Fruit fly (Drosophila melanogaster): ENCODE measurements around the gene Rab3-GEF.
A peak's percentile ranks its signal among the peaks of the same experiment; 100 is the strongest.

dm6 chrX:15150261-15150660 lies 60.8 kb downstream of the Rab3-GEF start:
- TF ChIP-seq spab (GFP tag; optimal IDR thresholded peaks at IDR 0.05), result no peak
- no peak for TF ChIP-seq fkh (GFP tag; optimal IDR thresholded peaks at IDR 0.05)
- TF ChIP-seq CG10669 (GFP tag; optimal IDR thresholded peaks at IDR 0.05), result no peak
- no peak for TF ChIP-seq achi (GFP tag; optimal IDR thresholded peaks at IDR 0.05)
- TF ChIP-seq Eip75B (GFP tag; optimal IDR thresholded peaks at IDR 0.05), result no peak
- TF ChIP-seq CG8319 (GFP tag; optimal IDR thresholded peaks at IDR 0.05), result no peak
- no peak for TF ChIP-seq CG8119 (GFP tag; IDR thresholded peaks at IDR 0.05)
- no peak for TF ChIP-seq Sox102F (GFP tag; optimal IDR thresholded peaks at IDR 0.05)
- TF ChIP-seq CG16779 (tag; optimal IDR thresholded peaks at IDR 0.05), result no peak
- peak; percentile 16 for TF ChIP-seq topi (GFP tag; optimal IDR thresholded peaks at IDR 0.05)
- TF ChIP-seq Lpt (GFP tag; optimal IDR thresholded peaks at IDR 0.05), result no peak
- no peak for TF ChIP-seq Ets21C (GFP tag; optimal IDR thresholded peaks at IDR 0.05)
- peak; percentile 64 for TF ChIP-seq Eip78C (GFP tag)
